Fruit fly (Drosophila melanogaster) whole organism, embryonic: ENCODE data around the gene CG13699.

Experiments
- Awh ChIP-seq: fragments of 200-800 bp; sonication (Bioruptor generic); IDR thresholded peaks from 2 replicates; pipeline ENCODE4, ENCODE4 v1.3.6; 2022; ENCODE audit warnings: missing biosample characterization, missing genetic modification characterization
- Bdp1 ChIP-seq: fragments of 200-800 bp; sonication (Bioruptor generic); optimal IDR thresholded peaks from 3 replicates; lab custom pipeline; 2016; ENCODE audit warnings: missing biosample characterization, missing genetic modification characterization
- CG10366 ChIP-seq: fragments of 200-800 bp; sonication (Bioruptor generic); IDR thresholded peaks from 2 replicates; pipeline ENCODE4 v1.3.6; 2022; ENCODE audit warnings: missing biosample characterization, missing genetic modification characterization
- CG11456 ChIP-seq: fragments of 200-800 bp; sonication (Bioruptor generic); IDR thresholded peaks from 3 replicates; pipeline ENCODE4 v1.3.6; 2022; ENCODE audit warnings: missing biosample characterization, missing genetic modification characterization
- CG12155 ChIP-seq: fragments of 200-800 bp; sonication (Bioruptor generic); optimal IDR thresholded peaks from 3 replicates; lab custom pipeline; 2016; ENCODE audit warnings: missing biosample characterization, missing genetic modification characterization
- CG12391 ChIP-seq: fragments of 200-800 bp; sonication (Bioruptor generic); optimal IDR thresholded peaks from 3 replicates; lab custom pipeline; 2018; ENCODE audit warnings: missing biosample characterization, mild to moderate bottlenecking, missing genetic modification characterization, moderate library complexity
- CG12659 ChIP-seq: fragments of 200-800 bp; sonication (Bioruptor generic); optimal IDR thresholded peaks from 3 replicates; lab custom pipeline; 2017; ENCODE audit warnings: mild to moderate bottlenecking, missing biosample characterization, missing genetic modification reagents, missing genetic modification characterization
- CG12744 ChIP-seq: fragments of 200-800 bp; sonication (Bioruptor generic); optimal IDR thresholded peaks from 2 replicates; lab custom pipeline; 2016; ENCODE audit warnings: missing biosample characterization, missing genetic modification characterization
- CG14860 ChIP-seq: fragments of 200-800 bp; sonication (Bioruptor generic); IDR thresholded peaks from 3 replicates; pipeline ENCODE4 v1.3.6; 2022; ENCODE audit warnings: missing biosample characterization, missing genetic modification characterization; ENCODE audit not compliant: partially characterized antibody
- CG18599 ChIP-seq: fragments of 200-800 bp; sonication (Bioruptor generic); optimal IDR thresholded peaks from 3 replicates; lab custom pipeline; 2017; ENCODE audit warnings: missing biosample characterization, missing genetic modification characterization, mild to moderate bottlenecking, moderate library complexity, missing genetic modification reagents
- CG30403 ChIP-seq: fragments of 200-800 bp; sonication (Bioruptor generic); optimal IDR thresholded peaks from 3 replicates; lab custom pipeline; 2016; ENCODE audit warnings: missing biosample characterization, missing genetic modification characterization
- CG31388 ChIP-seq: fragments of 200-800 bp; sonication (Bioruptor generic); optimal IDR thresholded peaks from 2 replicates; lab custom pipeline; 2016; ENCODE audit warnings: missing biosample characterization, missing genetic modification characterization
- CG4820 ChIP-seq: fragments of 200-800 bp; sonication (Bioruptor generic); optimal IDR thresholded peaks from 3 replicates; lab custom pipeline; 2016; ENCODE audit warnings: missing biosample characterization, missing genetic modification characterization
- CG6813 ChIP-seq: fragments of 200-800 bp; sonication (Bioruptor generic); optimal IDR thresholded peaks from 2 replicates; lab custom pipeline; 2017; ENCODE audit warnings: missing biosample characterization, missing genetic modification characterization, mild to moderate bottlenecking, moderate library complexity, missing genetic modification reagents
- CG7271 ChIP-seq: fragments of 200-800 bp; sonication (Bioruptor generic); optimal IDR thresholded peaks from 2 replicates; lab custom pipeline; 2018; ENCODE audit warnings: missing biosample characterization, mild to moderate bottlenecking, missing genetic modification characterization, moderate library complexity
- CG7372 ChIP-seq: fragments of 200-800 bp; sonication (Bioruptor generic); IDR thresholded peaks from 2 replicates; pipeline ENCODE4 v1.3.6; 2022; ENCODE audit warnings: missing biosample characterization, missing genetic modification characterization
- CG9797 ChIP-seq: fragments of 200-800 bp; sonication (Bioruptor generic); optimal IDR thresholded peaks from 3 replicates; lab custom pipeline; 2018; ENCODE audit warnings: missing biosample characterization, mild to moderate bottlenecking, missing genetic modification characterization
- Dip2 ChIP-seq: fragments of 200-800 bp; sonication (Bioruptor generic); IDR thresholded peaks from 2 replicates; pipeline ENCODE4 v1.3.6; 2022; ENCODE audit warnings: missing biosample characterization, missing genetic modification characterization
- Dp ChIP-seq: fragments of 200-800 bp; sonication (Bioruptor generic); optimal IDR thresholded peaks from 2 replicates; lab custom pipeline; 2018; ENCODE audit warnings: missing biosample characterization, mild to moderate bottlenecking, missing genetic modification characterization, moderate library complexity
- E2f1 ChIP-seq: fragments of 200-800 bp; sonication (Bioruptor generic); IDR thresholded peaks from 2 replicates; pipeline ENCODE4 v1.3.6; 2022; ENCODE audit warnings: missing biosample characterization, missing genetic modification characterization
- Hand ChIP-seq: fragments of 200-800 bp; sonication (Bioruptor generic); optimal IDR thresholded peaks from 2 replicates; lab custom pipeline; 2017; ENCODE audit warnings: mild to moderate bottlenecking, missing biosample characterization, missing genetic modification reagents, missing genetic modification characterization
- Lpt ChIP-seq: fragments of >200 bp; optimal IDR thresholded peaks from 2 replicates; lab custom pipeline; 2018; ENCODE audit warnings: missing biosample characterization, missing genetic modification characterization
- NK7.1 ChIP-seq: fragments of 200-800 bp; sonication (Bioruptor generic); optimal IDR thresholded peaks from 3 replicates; lab custom pipeline; 2016; ENCODE audit warnings: missing biosample characterization, missing genetic modification characterization
- Rfx ChIP-seq: fragments of 200-800 bp; sonication (Bioruptor generic); IDR thresholded peaks from 2 replicates; pipeline ENCODE4 v1.3.6; 2022; ENCODE audit warnings: missing biosample characterization, missing genetic modification characterization
- Sox100B ChIP-seq: fragments of 200-800 bp; sonication (Bioruptor generic); optimal IDR thresholded peaks from 3 replicates; lab custom pipeline; 2018; ENCODE audit warnings: missing biosample characterization, mild to moderate bottlenecking, missing genetic modification characterization
- Stat92E ChIP-seq, 3 experiments: fragments of >200 bp in 2 of 3; fragments of 200-800 bp in 1 of 3; sonication (Bioruptor generic) in 1 of 3; optimal IDR thresholded peaks; 2 replicates each; lab custom pipeline; 2017 to 2019; ENCODE audit warnings: missing biosample characterization in 3 of 3, missing genetic modification characterization in 3 of 3, mild to moderate bottlenecking in 1 of 3, moderate library complexity in 1 of 3
- Tbp ChIP-seq: fragments of >200 bp; optimal IDR thresholded peaks from 2 replicates; lab custom pipeline; 2018; ENCODE audit warnings: missing biosample characterization, missing genetic modification characterization
- ac ChIP-seq: fragments of 200-800 bp; sonication (Bioruptor generic); optimal IDR thresholded peaks from 3 replicates; lab custom pipeline; 2017; ENCODE audit warnings: missing biosample characterization, mild to moderate bottlenecking, missing genetic modification characterization
- ash1 ChIP-seq: fragments of 200-800 bp; sonication (Bioruptor generic); optimal IDR thresholded peaks from 2 replicates; lab custom pipeline; 2018; ENCODE audit warnings: missing biosample characterization, mild to moderate bottlenecking, missing genetic modification characterization
- bcd ChIP-seq: fragments of 200-800 bp; sonication (Bioruptor generic); optimal IDR thresholded peaks from 2 replicates; lab custom pipeline; 2017; ENCODE audit warnings: missing biosample characterization, mild to moderate bottlenecking, missing genetic modification characterization
- bsh ChIP-seq, 2 experiments: fragments of 200-800 bp; sonication (Bioruptor generic); optimal IDR thresholded peaks; 2 replicates each; lab custom pipeline; 2017 to 2018; ENCODE audit warnings: mild to moderate bottlenecking in 2 of 2, missing biosample characterization in 2 of 2, missing genetic modification characterization in 2 of 2, moderate library complexity in 1 of 2
- cato ChIP-seq: fragments of 200-800 bp; sonication (Bioruptor generic); optimal IDR thresholded peaks from 2 replicates; lab custom pipeline; 2016; ENCODE audit warnings: missing biosample characterization, missing genetic modification characterization, borderline replicate concordance
- eve ChIP-seq, 2 experiments: fragments of >200 bp; optimal IDR thresholded peaks; 2 replicates each; lab custom pipeline; 2017; ENCODE audit warnings: missing biosample characterization in 2 of 2, missing genetic modification characterization in 2 of 2
- jigr1 ChIP-seq: fragments of 200-800 bp; sonication (Bioruptor generic); IDR thresholded peaks from 3 replicates; pipeline ENCODE4 v1.3.6; 2022; ENCODE audit warnings: missing biosample characterization, missing genetic modification characterization
- lola ChIP-seq, 3 experiments: fragments of >200 bp in 2 of 3; fragments of 200-800 bp in 1 of 3; sonication (Bioruptor generic) in 1 of 3; optimal IDR thresholded peaks; 2 replicates each; lab custom pipeline; 2017 to 2019; ENCODE audit warnings: missing biosample characterization in 3 of 3, missing genetic modification characterization in 3 of 3, mild to moderate bottlenecking in 1 of 3, moderate library complexity in 1 of 3
- nmo ChIP-seq: fragments of 200-800 bp; sonication (Bioruptor generic); optimal IDR thresholded peaks from 2 replicates; lab custom pipeline; 2018; ENCODE audit warnings: missing biosample characterization, mild to moderate bottlenecking, missing genetic modification characterization, moderate library complexity
- nom ChIP-seq: fragments of 200-800 bp; sonication (Bioruptor generic); optimal IDR thresholded peaks from 2 replicates; lab custom pipeline; 2017; ENCODE audit warnings: missing biosample characterization, missing genetic modification characterization, mild to moderate bottlenecking, moderate library complexity, missing genetic modification reagents
- peb ChIP-seq: fragments of 200-800 bp; sonication (Bioruptor generic); IDR thresholded peaks from 2 replicates; pipeline ENCODE4 v1.3.6; 2022; ENCODE audit warnings: missing biosample characterization, missing genetic modification characterization
- pfk ChIP-seq: fragments of 200-800 bp; sonication (Bioruptor generic); optimal IDR thresholded peaks from 2 replicates; lab custom pipeline; 2018; ENCODE audit warnings: missing biosample characterization, mild to moderate bottlenecking, missing genetic modification characterization, moderate library complexity
- pita ChIP-seq: fragments of 200-800 bp; sonication (Bioruptor generic); optimal IDR thresholded peaks from 2 replicates; lab custom pipeline; 2017; ENCODE audit warnings: missing biosample characterization, mild to moderate bottlenecking, missing genetic modification characterization
- pnt ChIP-seq: fragments of 200-800 bp; sonication (Bioruptor generic); optimal IDR thresholded peaks from 3 replicates; lab custom pipeline; 2016; ENCODE audit warnings: missing biosample characterization, missing genetic modification characterization
- pzg ChIP-seq: fragments of 200-800 bp; sonication (Bioruptor generic); optimal IDR thresholded peaks from 3 replicates; lab custom pipeline; 2018; ENCODE audit warnings: missing biosample characterization, mild to moderate bottlenecking, missing genetic modification characterization, moderate library complexity
- ro ChIP-seq: fragments of 200-800 bp; sonication (Bioruptor generic); IDR thresholded peaks from 2 replicates; pipeline ENCODE4 v1.3.6; 2022; ENCODE audit warnings: missing biosample characterization, missing genetic modification characterization
- sc ChIP-seq, 3 experiments: fragments of >200 bp in 2 of 3; fragments of 200-800 bp in 1 of 3; sonication (Bioruptor generic) in 1 of 3; optimal IDR thresholded peaks; 2 replicates in 2 of 3; 3 replicates in 1 of 3; lab custom pipeline; 2017; ENCODE audit warnings: mild to moderate bottlenecking in 1 of 3, missing biosample characterization in 1 of 3, missing genetic modification characterization in 1 of 3, missing genetic modification reagents in 1 of 3
- schlank ChIP-seq: fragments of 200-800 bp; sonication (Bioruptor generic); optimal IDR thresholded peaks from 2 replicates; lab custom pipeline; 2018; ENCODE audit warnings: missing biosample characterization, mild to moderate bottlenecking, missing genetic modification characterization
- shn ChIP-seq: fragments of 200-800 bp; sonication (Bioruptor generic); optimal IDR thresholded peaks from 3 replicates; lab custom pipeline; 2016; ENCODE audit warnings: missing biosample characterization, missing genetic modification characterization
- tgo ChIP-seq: fragments of 200-800 bp; sonication (Bioruptor generic); IDR thresholded peaks from 3 replicates; pipeline ENCODE4 v1.3.6; 2022; ENCODE audit warnings: missing biosample characterization, missing genetic modification characterization
- tin ChIP-seq: fragments of 200-800 bp; sonication (Bioruptor generic); optimal IDR thresholded peaks from 3 replicates; lab custom pipeline; 2016; ENCODE audit warnings: missing biosample characterization, missing genetic modification characterization
- tna ChIP-seq: fragments of 200-800 bp; sonication (Bioruptor generic); IDR thresholded peaks from 2 replicates; pipeline ENCODE4 v1.3.6; 2022; ENCODE audit warnings: missing biosample characterization, missing genetic modification characterization; ENCODE audit not compliant: partially characterized antibody
- yki ChIP-seq: fragments of >200 bp; optimal IDR thresholded peaks from 3 replicates; lab custom pipeline; 2018

Gene CG13699

dm6 chr3L:18203949-18204348 lies 41.6 kb upstream of the CG13699 start (continued):
- TF ChIP-seq lola (GFP tag; optimal IDR thresholded peaks at IDR 0.05; lab: Kevin White, UChicago) (peak in 1 of 3 experiments; percentile 87), cato (GFP tag; lab: Kevin White, UChicago) (no peak), tgo (GFP tag; lab: Robert Waterston, UW) (peak; percentile 57; the same call in 2 of the 3 replicates), CG7271 (peak; percentile 37), CG12391 (tag; lab: Kevin White, UChicago) (peak; percentile 81), bcd (GFP tag; lab: Kevin White, UChicago) (peak; percentile 26), CG12744 (GFP tag; lab: Kevin White, UChicago) (no peak), sc (optimal IDR thresholded peaks at IDR 0.05; lab: Kevin White, UChicago) (no peak), sc (GFP tag; optimal IDR thresholded peaks at IDR 0.05; lab: Kevin White, UChicago) (peak; percentile 6), CG30403 (GFP tag; lab: Kevin White, UChicago) (peak; percentile 59), CG9797 (no peak), bsh (GFP tag; optimal IDR thresholded peaks at IDR 0.05; lab: Kevin White, UChicago) (peak in 1 of 2 experiments; percentile 88), tin (GFP tag; lab: Kevin White, UChicago) (peak; percentile 28), CG7372 (GFP tag; lab: Robert Waterston, UW) (no peak), shn (GFP tag; lab: Kevin White, UChicago) (no peak), CG6813 (GFP tag; lab: Kevin White, UChicago) (no peak), yki (lab: Kevin White, UChicago) (no peak), Awh (GFP tag; lab: Robert Waterston, UW) (peak; percentile 70), pfk (no peak), ash1 (GFP tag; lab: Kevin White, UChicago) (no peak), Dip2 (no peak), CG12155 (GFP tag; lab: Kevin White, UChicago) (peak; percentile 14), jigr1 (GFP tag; lab: Robert Waterston, UW) (no peak), NK7.1 (no peak), CG11456 (GFP tag; lab: Robert Waterston, UW) (no peak), pzg (GFP tag; lab: Kevin White, UChicago) (no peak), ac (GFP tag; lab: Kevin White, UChicago) (no peak), CG4820 (GFP tag; lab: Kevin White, UChicago) (peak; percentile 51), schlank (tag; lab: Kevin White, UChicago) (no peak), ro (GFP tag; lab: Robert Waterston, UW) (no peak; the same call in 1 of the 2 replicates), Tbp (GFP tag; lab: Kevin White, UChicago) (no peak), Lpt (GFP tag; lab: Kevin White, UChicago) (no peak), CG18599 (GFP tag; lab: Kevin White, UChicago) (no peak), CG10366 (GFP tag; lab: Robert Waterston, UW) (peak; percentile 25; the same call in 1 of the 2 replicates), Bdp1 (GFP tag; lab: Kevin White, UChicago) (no peak), nom (GFP tag; lab: Kevin White, UChicago) (no peak), pita (GFP tag; lab: Kevin White, UChicago) (no peak), E2f1 (GFP tag; lab: Robert Waterston, UW) (peak; percentile 52), CG12659 (GFP tag; lab: Kevin White, UChicago) (peak; percentile 27), Dp (GFP tag; lab: Kevin White, UChicago) (no peak), tna (GFP tag; lab: Robert Waterston, UW) (no peak), Hand (GFP tag; lab: Kevin White, UChicago) (no peak), peb (peak; percentile 31; the same call in 1 of the 2 replicates), pnt (GFP tag; lab: Kevin White, UChicago) (no peak), Rfx (GFP tag; lab: Robert Waterston, UW) (no peak), CG31388 (GFP tag; lab: Kevin White, UChicago) (no peak), eve (GFP tag; optimal IDR thresholded peaks at IDR 0.05; lab: Kevin White, UChicago) (no peak), nmo (GFP tag; lab: Kevin White, UChicago) (peak; percentile 84), CG14860 (GFP tag; lab: Robert Waterston, UW) (no peak), Sox100B (GFP tag; lab: Kevin White, UChicago) (peak; percentile 53), Stat92E (GFP tag; optimal IDR thresholded peaks at IDR 0.05; lab: Kevin White, UChicago) (peak in 1 of 3 experiments; percentile 81)
